Worm (Caenorhabditis elegans): ENCODE measurements around the gene ztf-9.

The ztf-9 gene

DNA sequence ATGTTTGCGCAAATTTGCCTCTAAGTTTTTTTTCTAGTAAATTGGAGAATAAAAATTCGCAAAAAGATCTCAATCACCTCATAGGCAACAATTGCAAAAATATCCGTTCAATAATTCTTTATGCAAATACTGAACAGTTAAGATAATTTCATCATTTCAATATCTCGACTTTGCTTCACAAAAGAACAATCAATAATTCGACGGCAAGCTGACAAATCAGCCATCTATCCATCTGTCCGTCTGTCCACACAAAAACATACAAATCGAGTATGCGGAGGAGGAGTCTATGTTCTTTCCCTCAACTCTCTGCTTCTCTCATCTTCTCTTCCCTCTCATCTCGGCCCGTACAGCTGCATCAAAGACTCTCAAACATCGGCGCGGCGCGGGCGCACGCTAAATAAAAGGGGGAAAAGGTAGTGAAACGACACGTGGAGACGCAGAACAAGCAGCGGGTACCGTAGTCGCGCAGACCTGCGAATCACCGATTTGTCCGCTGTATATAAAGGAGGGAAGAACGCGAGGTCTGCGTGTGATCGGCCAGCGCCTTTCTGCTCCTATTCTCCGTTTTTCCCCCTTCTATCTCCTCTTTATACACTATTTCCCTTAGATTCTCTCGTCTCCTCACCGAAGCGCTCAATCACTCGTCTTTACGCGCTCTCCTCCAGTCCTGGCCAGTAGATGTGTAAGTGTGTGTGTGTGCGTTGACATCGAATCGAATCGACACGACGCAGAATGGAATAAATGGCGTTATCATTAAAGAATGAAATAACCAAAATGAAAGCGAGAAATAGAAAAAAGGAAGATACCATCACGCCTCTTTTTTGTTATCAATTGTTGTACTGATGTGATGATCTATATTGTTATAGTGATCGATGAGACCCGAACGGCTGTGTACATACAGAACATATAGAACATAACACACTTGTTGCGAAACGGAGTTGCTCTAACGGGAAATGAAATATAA is 39.1 kb upstream of the ztf-9 start:
- TF ChIP-seq hlh-8 (tag; optimal IDR thresholded peaks at IDR 0.05) (peak; percentile 88), pat-9 (tag; optimal IDR thresholded peaks at IDR 0.05) (peak; percentile 61), sox-2 (GFP tag; IDR thresholded peaks at IDR 0.05) (peak; percentile 58), che-1 (tag; optimal IDR thresholded peaks at IDR 0.05) (peak; percentile 56), nfya-1 (tag; optimal IDR thresholded peaks at IDR 0.05) (peak; percentile 100), elt-2 (tag; optimal IDR thresholded peaks at IDR 0.05) (peak; percentile 82), F13H6.1 (tag; optimal IDR thresholded peaks at IDR 0.05) (peak; percentile 94), ceh-2 (tag; optimal IDR thresholded peaks at IDR 0.05) (peak; percentile 81), ceh-30 (tag; optimal IDR thresholded peaks at IDR 0.05) (no peak), unc-42 (tag; optimal IDR thresholded peaks at IDR 0.05) (peak; percentile 69), pqm-1 (tag; optimal IDR thresholded peaks at IDR 0.05) (peak; percentile 79), fax-1 (tag; optimal IDR thresholded peaks at IDR 0.05) (peak; percentile 33), lin-11 (tag; optimal IDR thresholded peaks at IDR 0.05) (no peak), dmd-4 (tag; optimal IDR thresholded peaks at IDR 0.05; ENCODE audit: borderline replicate concordance) (peak; percentile 72), unc-86 (tag; optimal IDR thresholded peaks at IDR 0.05) (peak; percentile 42), madf-2 (tag; optimal IDR thresholded peaks at IDR 0.05) (peak; percentile 73), sox-4 (tag; optimal IDR thresholded peaks at IDR 0.05) (peak; percentile 52), ceh-9 (tag; optimal IDR thresholded peaks at IDR 0.05) (no peak), gmeb-2 (tag; optimal IDR thresholded peaks at IDR 0.05) (no peak), unc-55 (GFP tag; optimal IDR thresholded peaks at IDR 0.05) (peak; percentile 96), T23F11.4 (GFP tag; optimal IDR thresholded peaks at IDR 0.05) (peak; percentile 5), ceh-24 (tag; optimal IDR thresholded peaks at IDR 0.05) (no peak), lim-6 (tag; optimal IDR thresholded peaks at IDR 0.05) (peak; percentile 32), ceh-18 (tag; optimal IDR thresholded peaks at IDR 0.05) (peak; percentile 96), syd-9 (tag; optimal IDR thresholded peaks at IDR 0.05) (peak; percentile 76), dve-1 (tag; optimal IDR thresholded peaks at IDR 0.05) (peak; percentile 64), ceh-45 (GFP tag; IDR thresholded peaks at IDR 0.05) (no peak), ref-2 (tag; optimal IDR thresholded peaks at IDR 0.05) (peak; percentile 89), sdc-2 (tag; optimal IDR thresholded peaks at IDR 0.05) (peak; percentile 67), ceh-19 (GFP tag; optimal IDR thresholded peaks at IDR 0.05) (peak; percentile 83), ceh-48 (tag; optimal IDR thresholded peaks at IDR 0.05) (peak; percentile 12), ceh-6 (GFP tag; optimal IDR thresholded peaks at IDR 0.05) (peak; percentile 62), pax-1 (tag; optimal IDR thresholded peaks at IDR 0.05) (no peak), rnt-1 (tag; optimal IDR thresholded peaks at IDR 0.05) (peak; percentile 94), ceh-34 (tag; optimal IDR thresholded peaks at IDR 0.05) (peak; percentile 95), ztf-16 (tag; optimal IDR thresholded peaks at IDR 0.05) (peak; percentile 73), hlh-13 (GFP tag; optimal IDR thresholded peaks at IDR 0.05) (no peak), pros-1 (tag; optimal IDR thresholded peaks at IDR 0.05) (peak; percentile 95), C08G9.2 (tag; optimal IDR thresholded peaks at IDR 0.05) (peak; percentile 74), K09A11.1 (tag; optimal IDR thresholded peaks at IDR 0.05; ENCODE audit: insufficient read depth) (peak; percentile 15), odd-2 (tag; optimal IDR thresholded peaks at IDR 0.05) (no peak), ceh-31 (tag; optimal IDR thresholded peaks at IDR 0.05) (peak; percentile 98), ahr-1 (tag; optimal IDR thresholded peaks at IDR 0.05) (peak; percentile 70), tbx-2 (tag; optimal IDR thresholded peaks at IDR 0.05) (peak; percentile 95), zip-5 (tag; optimal IDR thresholded peaks at IDR 0.05) (no peak), ets-4 (tag; optimal IDR thresholded peaks at IDR 0.05) (peak; percentile 83), ceh-22 (tag; optimal IDR thresholded peaks at IDR 0.05) (peak; percentile 75), nhr-11 (tag; optimal IDR thresholded peaks at IDR 0.05) (no peak), hlh-30 (tag; optimal IDR thresholded peaks at IDR 0.05; ENCODE audit: insufficient read depth) (peak; percentile 91), fkh-10 (GFP tag; optimal IDR thresholded peaks at IDR 0.05) (peak; percentile 75)

Data from whole organism, late embryonic.